Worm (Caenorhabditis elegans) whole organism, L4 larva: ENCODE measurements around the gene ddn-1.

Experiments
- F37D6.2 ChIP-seq: sonication (generic microtip); optimal IDR thresholded peaks from 2 replicates; lab custom pipeline; 2016; ENCODE audit warnings: mild to moderate bottlenecking, missing genetic modification characterization, missing compliant biosample characterization
- F49E8.2 ChIP-seq: sonication (generic microtip); optimal IDR thresholded peaks from 2 replicates; lab custom pipeline; 2016; ENCODE audit warnings: missing compliant biosample characterization, mild to moderate bottlenecking, missing genetic modification characterization, borderline replicate concordance
- T26A8.4 ChIP-seq: fragments of 200-800 bp; sonication (Bioruptor generic); IDR thresholded peaks from 2 replicates; pipeline ENCODE4 v1.3.6; 2022; ENCODE audit warnings: missing genetic modification characterization, missing compliant biosample characterization
- Y5F2A.4 ChIP-seq: fragments of 200-800 bp; sonication (Bioruptor generic); optimal IDR thresholded peaks from 2 replicates; lab custom pipeline; 2018; ENCODE audit warnings: mild to moderate bottlenecking, missing genetic modification characterization, missing compliant biosample characterization
- ZK546.5 ChIP-seq, 2 experiments: sonication (generic microtip); optimal IDR thresholded peaks; 2 replicates each; lab custom pipeline; 2017; ENCODE audit warnings: missing biosample characterization in 2 of 2, missing genetic modification characterization in 2 of 2
- aha-1 ChIP-seq: fragments of 150-350 bp; peaks from one replicate; lab custom pipeline; 2014; ENCODE audit warnings: missing biosample characterization, missing genetic modification characterization
- arid-1 ChIP-seq: fragments of 200-800 bp; sonication (Bioruptor generic); conservative IDR thresholded peaks from 2 replicates; pipeline ENCODE4 v1.3.6; 2022; ENCODE audit warnings: missing genetic modification reagents, missing genetic modification characterization, missing compliant biosample characterization
- ceh-82 ChIP-seq: sonication (generic microtip); optimal IDR thresholded peaks from 2 replicates; lab custom pipeline; 2017; ENCODE audit warnings: missing biosample characterization, missing genetic modification characterization
- ces-1 ChIP-seq: fragments of 150-350 bp; sonication (generic microtip); optimal IDR thresholded peaks from 4 replicates; lab custom pipeline; 2014; ENCODE audit warnings: missing biosample characterization, missing genetic modification reagents, missing genetic modification characterization
- cey-2 ChIP-seq: sonication (generic microtip); optimal IDR thresholded peaks from 3 replicates; lab custom pipeline; 2017; ENCODE audit warnings: missing genetic modification characterization, mild to moderate bottlenecking, missing compliant biosample characterization, antibody characterized with exemption, borderline replicate concordance; ENCODE audit not compliant: insufficient read depth
- daf-8 ChIP-seq: fragments of 200-800 bp; sonication (Bioruptor generic); IDR thresholded peaks from 2 replicates; pipeline ENCODE4 v1.3.6; 2022; ENCODE audit warnings: missing genetic modification characterization, missing compliant biosample characterization
- fos-1 ChIP-seq: fragments of 150-350 bp; optimal IDR thresholded peaks from 2 replicates; lab custom pipeline; 2014; ENCODE audit warnings: missing biosample characterization, missing genetic modification characterization
- lin-13 ChIP-seq: fragments of 150-350 bp; optimal IDR thresholded peaks from 2 replicates; lab custom pipeline; 2014; ENCODE audit warnings: missing biosample characterization, missing genetic modification reagents, missing genetic modification characterization
- madf-5 ChIP-seq, 2 experiments: fragments of 200-800 bp; sonication (Bioruptor generic); IDR thresholded peaks; 2 replicates each; pipeline ENCODE4 v1.3.6; 2022; ENCODE audit warnings: missing compliant biosample characterization in 2 of 2, missing genetic modification characterization in 2 of 2
- madf-9 ChIP-seq: fragments of 200-800 bp; sonication (Bioruptor generic); conservative IDR thresholded peaks from 2 replicates; pipeline ENCODE4 v1.3.6; 2022; ENCODE audit warnings: missing genetic modification reagents, missing genetic modification characterization, missing compliant biosample characterization
- nhr-111 ChIP-seq: fragments of 200-800 bp; sonication (Bioruptor generic); optimal IDR thresholded peaks from 2 replicates; lab custom pipeline; 2018; ENCODE audit warnings: mild to moderate bottlenecking, missing genetic modification characterization, missing compliant biosample characterization
- nhr-41 ChIP-seq: fragments of 200-800 bp; sonication (Bioruptor generic); IDR thresholded peaks from 2 replicates; pipeline ENCODE4 v1.3.6; 2022; ENCODE audit warnings: missing genetic modification reagents, missing genetic modification characterization, missing compliant biosample characterization
- saeg-2 ChIP-seq: fragments of 200-800 bp; sonication (Bioruptor generic); IDR thresholded peaks from 2 replicates; pipeline ENCODE4 v1.3.6; 2022; ENCODE audit warnings: missing genetic modification reagents, missing genetic modification characterization, missing compliant biosample characterization
- snpc-4 ChIP-seq: fragments of 150-350 bp; optimal IDR thresholded peaks from 2 replicates; lab custom pipeline; 2014; ENCODE audit warnings: missing biosample characterization, missing genetic modification characterization
- unc-130 ChIP-seq: sonication (generic microtip); optimal IDR thresholded peaks from 2 replicates; lab custom pipeline; 2016; ENCODE audit warnings: missing genetic modification reagents, missing genetic modification characterization, missing compliant biosample characterization

Gene ddn-1

ce11 chrV:8711910-8712309, 48.4 kb downstream of the ddn-1 start, which contains the start of gene ZC178.2:
Gene ZC178.2, minus strand, starts transcription at chrV:8712010.
- TF ChIP-seq nhr-111 = no peak
- no peak for TF ChIP-seq daf-8 (GFP tag; lab: Robert Waterston, UW)
- TF ChIP-seq aha-1 = no peak
- no peak for TF ChIP-seq saeg-2 (GFP tag; lab: Robert Waterston, UW)
- TF ChIP-seq ceh-82 (tag; lab: Kevin White, UChicago) = no peak
- TF ChIP-seq unc-130 = no peak
- no peak for TF ChIP-seq arid-1 (GFP tag; lab: Robert Waterston, UW)
- TF ChIP-seq cey-2 = no peak
- TF ChIP-seq nhr-41 = no peak
- no peak for TF ChIP-seq madf-5 (GFP tag; IDR thresholded peaks at IDR 0.05; lab: Robert Waterston, UW)
- no peak for TF ChIP-seq lin-13
- no peak for TF ChIP-seq F37D6.2
- TF ChIP-seq madf-9 (GFP tag; lab: Robert Waterston, UW) = no peak
- no peak for TF ChIP-seq Y5F2A.4 (GFP tag; lab: Kevin White, UChicago)
- TF ChIP-seq ces-1 = no peak
- TF ChIP-seq F49E8.2 (tag; lab: Kevin White, UChicago) = no peak
- TF ChIP-seq fos-1 (tag; lab: Kevin White, UChicago) = no peak
- no peak for TF ChIP-seq snpc-4 (tag; lab: Kevin White, UChicago)
- no peak for TF ChIP-seq T26A8.4 (GFP tag; lab: Robert Waterston, UW)
- no peak for TF ChIP-seq ZK546.5 (tag; optimal IDR thresholded peaks at IDR 0.05; lab: Kevin White, UChicago)
